Worm (Caenorhabditis elegans): Measurements from ENCODE around the gene scl-9.

Gene scl-9

ce11 chrIV:13057418-13057817 is 10.5 kb downstream of the scl-9 start, which contains the start of gene scl-2 (continued):
- TF ChIP-seq alr-1 (tag; optimal IDR thresholded peaks at IDR 0.05; ENCODE audit: borderline replicate concordance), result no peak
- TF ChIP-seq ceh-8 (GFP tag; optimal IDR thresholded peaks at IDR 0.05), result no peak
- no peak for TF ChIP-seq nhr-85 (tag)
- no peak for TF ChIP-seq aha-1 (tag; optimal IDR thresholded peaks at IDR 0.05)
- no peak for TF ChIP-seq fkh-8 (tag; optimal IDR thresholded peaks at IDR 0.05)

DNA sequence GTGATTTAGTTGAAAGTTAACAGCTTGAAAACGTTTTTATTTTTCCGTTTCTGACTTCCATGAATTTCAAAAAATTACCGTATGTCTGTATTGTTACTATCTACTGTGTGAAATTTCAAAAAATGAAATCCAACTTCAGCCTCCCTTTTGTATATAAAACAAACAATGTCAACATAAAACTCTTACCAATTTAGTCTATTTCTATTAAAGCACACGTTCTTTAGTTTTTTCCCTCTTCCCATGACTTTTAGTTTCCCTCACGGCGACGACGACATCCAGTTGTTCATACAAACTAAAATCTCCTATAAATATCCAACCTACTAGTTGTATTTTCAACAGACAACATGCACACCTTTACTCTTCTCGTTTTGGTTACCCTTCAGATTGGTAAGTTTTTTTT is 12.3 kb downstream of the scl-9 start, which contains the start of gene scl-3:
TSS of gene scl-3 (plus strand) at position 301 of the 400 bp plus-strand sequence.
- TF ChIP-seq fkh-4 (tag; optimal IDR thresholded peaks at IDR 0.05; ENCODE audit: borderline replicate concordance) (no peak), ceh-88 (GFP tag; IDR thresholded peaks at IDR 0.05) (no peak), jun-1 (tag; optimal IDR thresholded peaks at IDR 0.05) (no peak), mdl-1 (tag; optimal IDR thresholded peaks at IDR 0.05) (no peak), nhr-11 (tag; optimal IDR thresholded peaks at IDR 0.05) (no peak), dpl-1 (GFP tag; optimal IDR thresholded peaks at IDR 0.05) (no peak), nhr-71 (tag; optimal IDR thresholded peaks at IDR 0.05) (no peak), ztf-11 (tag; optimal IDR thresholded peaks at IDR 0.05) (no peak), swsn-7 (tag; optimal IDR thresholded peaks at IDR 0.05) (no peak), rnt-1 (tag; optimal IDR thresholded peaks at IDR 0.05) (no peak), nhr-28 (tag; optimal IDR thresholded peaks at IDR 0.05) (no peak), egl-13 (tag; optimal IDR thresholded peaks at IDR 0.05) (no peak)

- no peak for TF ChIP-seq ztf-4 (tag; optimal IDR thresholded peaks at IDR 0.05)
Measured at ce11 chrIV:13063714-13064113, 16.8 kb downstream of the scl-9 start, which contains the start of gene scl-5. Gene scl-5, plus strand, starts transcription at chrIV:13064014.

DNA sequence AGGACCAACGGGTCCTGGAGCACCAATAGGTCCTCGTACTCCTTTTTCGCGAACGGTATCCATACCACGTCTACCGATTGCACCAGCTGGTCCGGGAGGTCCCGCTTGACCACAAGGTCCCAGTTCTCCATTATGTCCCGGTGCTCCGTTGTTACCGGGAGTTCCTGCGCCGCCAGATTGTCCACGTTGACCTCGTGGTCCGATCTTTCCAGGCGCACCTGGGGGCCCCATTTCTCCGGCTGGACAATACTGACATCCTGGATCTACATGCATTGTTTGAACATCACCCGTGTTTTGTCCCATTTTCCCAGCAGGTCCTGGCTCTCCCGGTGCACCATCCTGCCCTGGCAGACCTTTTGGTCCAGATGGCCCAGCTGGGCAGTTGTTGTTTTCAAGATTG is 19.1 kb downstream of the scl-9 start:
- TF ChIP-seq ceh-63 (GFP tag; optimal IDR thresholded peaks at IDR 0.05) (no peak), jun-1 (tag; optimal IDR thresholded peaks at IDR 0.05) (no peak), nhr-47 (tag; optimal IDR thresholded peaks at IDR 0.05) (no peak), blmp-1 (tag; optimal IDR thresholded peaks at IDR 0.05) (no peak), egl-27 (tag; optimal IDR thresholded peaks at IDR 0.05) (no peak), nhr-28 (tag; optimal IDR thresholded peaks at IDR 0.05) (no peak), ztf-4 (tag; optimal IDR thresholded peaks at IDR 0.05) (no peak), ztf-11 (tag; optimal IDR thresholded peaks at IDR 0.05) (no peak), C04F5.9 (tag; optimal IDR thresholded peaks at IDR 0.05) (no peak), lin-35 (GFP tag; optimal IDR thresholded peaks at IDR 0.05) (no peak), elt-3 (tag; optimal IDR thresholded peaks at IDR 0.05) (no peak), pax-3 (tag; optimal IDR thresholded peaks at IDR 0.05) (no peak), fkh-10 (GFP tag; optimal IDR thresholded peaks at IDR 0.05) (no peak), pag-3 (tag; optimal IDR thresholded peaks at IDR 0.05; ENCODE audit: borderline replicate concordance, insufficient read depth) (no peak), hlh-17 (GFP tag; optimal IDR thresholded peaks at IDR 0.05; ENCODE audit: borderline replicate concordance) (no peak), ceh-8 (GFP tag; optimal IDR thresholded peaks at IDR 0.05) (no peak)

DNA sequence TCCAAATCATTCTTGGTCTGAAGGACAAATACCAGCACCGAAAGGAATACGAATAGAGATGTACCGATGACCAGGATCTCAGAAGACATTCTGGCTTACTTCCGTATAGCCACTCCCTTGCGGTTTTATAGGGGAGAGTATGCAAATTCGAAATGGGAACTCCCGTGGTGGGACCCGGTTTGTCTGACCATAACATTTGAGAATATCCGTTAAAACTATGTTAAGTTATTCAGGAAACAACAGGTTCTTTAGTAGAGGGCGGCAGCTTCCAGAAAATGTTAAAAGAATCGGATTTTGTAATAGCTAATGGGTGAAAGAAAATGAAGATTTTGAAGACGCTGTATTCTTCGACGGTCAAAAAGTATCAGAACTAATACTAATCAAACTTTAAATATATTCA is 20.3 kb downstream of the scl-9 start, which contains the start of gene col-131:
TSS of gene col-131 (minus strand) at position 101 of the 400 bp plus-strand sequence.
- TF ChIP-seq aly-2 (tag; optimal IDR thresholded peaks at IDR 0.05), result no peak
- TF ChIP-seq pag-3 (tag; optimal IDR thresholded peaks at IDR 0.05; ENCODE audit: borderline replicate concordance, insufficient read depth), result no peak
- no peak for TF ChIP-seq F16B12.6 (tag; optimal IDR thresholded peaks at IDR 0.05)
- TF ChIP-seq ceh-8 (GFP tag; optimal IDR thresholded peaks at IDR 0.05), result no peak
- TF ChIP-seq elt-2 (tag; optimal IDR thresholded peaks at IDR 0.05), result no peak
- no peak for TF ChIP-seq nhr-71 (tag; optimal IDR thresholded peaks at IDR 0.05)

Data from whole organism, L1 larva.